Fruit fly (Drosophila melanogaster) whole organism, pupa: ENCODE results near the gene Spase25.

Experiments used
- CG10348 ChIP-seq: fragments of 200-800 bp; sonication (Bioruptor generic); IDR thresholded peaks from 2 replicates; pipeline ENCODE4 v1.3.6; 2022; ENCODE audit warnings: missing biosample characterization, missing genetic modification characterization
- CG12605 ChIP-seq: fragments of 200-800 bp; sonication (Bioruptor generic); IDR thresholded peaks from 2 replicates; pipeline ENCODE4 v1.3.6; 2022; ENCODE audit warnings: missing biosample characterization, missing genetic modification characterization
- CG13204 ChIP-seq: fragments of 200-800 bp; sonication (Bioruptor generic); optimal IDR thresholded peaks from 2 replicates; lab custom pipeline; 2018; ENCODE audit warnings: missing biosample characterization, mild to moderate bottlenecking, missing genetic modification characterization, moderate library complexity
- CG14655 ChIP-seq: fragments of 200-800 bp; sonication (Bioruptor generic); optimal IDR thresholded peaks from 3 replicates; lab custom pipeline; 2017; ENCODE audit warnings: mild to moderate bottlenecking, missing biosample characterization, missing genetic modification reagents, missing genetic modification characterization
- CG15710 ChIP-seq: fragments of 200-800 bp; sonication (Bioruptor generic); optimal IDR thresholded peaks from 2 replicates; lab custom pipeline; 2018; ENCODE audit warnings: missing biosample characterization, mild to moderate bottlenecking, missing genetic modification characterization, moderate library complexity
- CG17806 ChIP-seq: fragments of 200-800 bp; sonication (Bioruptor generic); optimal IDR thresholded peaks from 2 replicates; lab custom pipeline; 2018; ENCODE audit warnings: missing biosample characterization, mild to moderate bottlenecking, missing genetic modification characterization, moderate library complexity
- CG32121 ChIP-seq: fragments of 200-800 bp; sonication (Bioruptor generic); IDR thresholded peaks from 2 replicates; pipeline ENCODE4 v1.3.6; 2022; ENCODE audit warnings: missing biosample characterization, missing genetic modification characterization
- CG34367 ChIP-seq: fragments of 200-800 bp; sonication (Bioruptor generic); optimal IDR thresholded peaks from 2 replicates; lab custom pipeline; 2018; ENCODE audit warnings: missing biosample characterization, mild to moderate bottlenecking, missing genetic modification characterization
- CG4496 ChIP-seq: fragments of 200-800 bp; sonication (Bioruptor generic); IDR thresholded peaks from 3 replicates; pipeline ENCODE4 v1.3.6; 2022; ENCODE audit warnings: missing biosample characterization, missing genetic modification characterization
- CG8159 ChIP-seq: fragments of 200-800 bp; sonication (Bioruptor generic); optimal IDR thresholded peaks from 3 replicates; lab custom pipeline; 2018; ENCODE audit warnings: missing biosample characterization, mild to moderate bottlenecking, missing genetic modification characterization, moderate library complexity
- CG8301 ChIP-seq: fragments of 200-800 bp; sonication (Bioruptor generic); optimal IDR thresholded peaks from 2 replicates; lab custom pipeline; 2018; ENCODE audit warnings: missing biosample characterization, mild to moderate bottlenecking, missing genetic modification characterization
- CG9948 ChIP-seq: fragments of 200-800 bp; sonication (Bioruptor generic); optimal IDR thresholded peaks from 2 replicates; lab custom pipeline; 2018; ENCODE audit warnings: missing biosample characterization, mild to moderate bottlenecking, missing genetic modification characterization, moderate library complexity
- D1 ChIP-seq: fragments of 200-800 bp; sonication (Bioruptor generic); optimal IDR thresholded peaks from 2 replicates; lab custom pipeline; 2018; ENCODE audit warnings: missing biosample characterization, mild to moderate bottlenecking, missing genetic modification characterization, moderate library complexity
- EcR ChIP-seq: fragments of 200-800 bp; sonication (Bioruptor generic); optimal IDR thresholded peaks from 3 replicates; lab custom pipeline; 2019; ENCODE audit warnings: missing biosample characterization, missing genetic modification characterization, mild to moderate bottlenecking, moderate library complexity, missing genetic modification reagents
- Ets98B ChIP-seq: fragments of 200-800 bp; sonication (Bioruptor generic); IDR thresholded peaks from 2 replicates; pipeline ENCODE4 v1.3.6; 2022; ENCODE audit warnings: missing biosample characterization, missing genetic modification characterization
- Pif1A ChIP-seq: fragments of 200-800 bp; sonication (Bioruptor generic); optimal IDR thresholded peaks from 3 replicates; lab custom pipeline; 2016; ENCODE audit warnings: missing biosample characterization, missing genetic modification characterization
- Pif1B ChIP-seq: fragments of 200-800 bp; sonication (Bioruptor generic); optimal IDR thresholded peaks from 3 replicates; lab custom pipeline; 2016; ENCODE audit warnings: missing biosample characterization, missing genetic modification characterization
- Snoo ChIP-seq: fragments of 200-800 bp; sonication (Bioruptor generic); optimal IDR thresholded peaks from 3 replicates; lab custom pipeline; 2017; ENCODE audit warnings: missing biosample characterization, mild to moderate bottlenecking, missing genetic modification characterization, inconsistent platforms
- fd96Ca ChIP-seq: fragments of 200-800 bp; sonication (Bioruptor generic); IDR thresholded peaks from 3 replicates; pipeline ENCODE4 v1.3.6; 2022; ENCODE audit warnings: missing biosample characterization, missing genetic modification characterization
- gl ChIP-seq: fragments of 200-800 bp; sonication (Bioruptor generic); optimal IDR thresholded peaks from 2 replicates; lab custom pipeline; 2018; ENCODE audit warnings: missing biosample characterization, mild to moderate bottlenecking, missing genetic modification characterization
- rn ChIP-seq: fragments of 200-800 bp; sonication (Bioruptor generic); IDR thresholded peaks from 2 replicates; pipeline ENCODE4 v1.3.6; 2022; ENCODE audit warnings: missing biosample characterization, missing genetic modification characterization

The Spase25 gene

dm6 chrX:11523921-11524320 is 38.9 kb downstream of the Spase25 start:
- TF ChIP-seq CG32121 (GFP tag; lab: Robert Waterston, UW) (no peak), CG13204 (GFP tag; lab: Kevin White, UChicago) (no peak), CG17806 (tag; lab: Kevin White, UChicago) (no peak), EcR (GFP tag; lab: Kevin White, UChicago) (no peak), CG34367 (tag; lab: Kevin White, UChicago) (no peak), gl (no peak), CG14655 (GFP tag; lab: Kevin White, UChicago) (no peak), Pif1B (GFP tag; lab: Kevin White, UChicago) (no peak), D1 (tag; lab: Kevin White, UChicago) (no peak), CG8301 (tag; lab: Kevin White, UChicago) (no peak), Ets98B (GFP tag; lab: Robert Waterston, UW) (no peak), CG8159 (tag; lab: Kevin White, UChicago) (no peak), CG4496 (GFP tag; lab: Robert Waterston, UW) (no peak), fd96Ca (GFP tag; lab: Robert Waterston, UW) (no peak)

- no peak for TF ChIP-seq CG15710 (tag; lab: Kevin White, UChicago)
- TF ChIP-seq D1 (tag; lab: Kevin White, UChicago) = no peak
- no peak for TF ChIP-seq Ets98B (GFP tag; lab: Robert Waterston, UW)
- TF ChIP-seq EcR (GFP tag; lab: Kevin White, UChicago) = peak; percentile 11
- TF ChIP-seq, all 21 proteins: peak for 1
These were observed 42.1 kb downstream of the Spase25 start for dm6 chrX:11527088-11527635.

- TF ChIP-seq CG10348 (GFP tag; lab: Robert Waterston, UW) (no peak), CG17806 (tag; lab: Kevin White, UChicago) (peak; percentile 67), CG8159 (tag; lab: Kevin White, UChicago) (peak; percentile 80), CG15710 (tag; lab: Kevin White, UChicago) (peak; percentile 83), CG12605 (peak; percentile 61), CG8301 (tag; lab: Kevin White, UChicago) (peak; percentile 55), Pif1A (GFP tag; lab: Kevin White, UChicago) (peak; percentile 61), D1 (tag; lab: Kevin White, UChicago) (no peak), CG9948 (tag; lab: Kevin White, UChicago) (peak; percentile 74), CG4496 (GFP tag; lab: Robert Waterston, UW) (peak; percentile 77), CG14655 (GFP tag; lab: Kevin White, UChicago) (peak; percentile 77), EcR (GFP tag; lab: Kevin White, UChicago) (no peak), Snoo (tag; lab: Kevin White, UChicago) (peak; percentile 36), rn (GFP tag; lab: Robert Waterston, UW) (no peak), fd96Ca (GFP tag; lab: Robert Waterston, UW) (peak; percentile 72), CG32121 (GFP tag; lab: Robert Waterston, UW) (peak; percentile 58; the same call in 1 of the 2 replicates), Pif1B (GFP tag; lab: Kevin White, UChicago) (peak; percentile 46), gl (peak; percentile 32), CG34367 (tag; lab: Kevin White, UChicago) (peak; percentile 65), Ets98B (GFP tag; lab: Robert Waterston, UW) (peak; percentile 68), CG13204 (GFP tag; lab: Kevin White, UChicago) (peak; percentile 51)
These were observed 43.1 kb downstream of the Spase25 start for dm6 chrX:11528026-11528702.

dm6 chrX:11531245-11531644 is 46.2 kb downstream of the Spase25 start:
- TF ChIP-seq fd96Ca (GFP tag; lab: Robert Waterston, UW) (peak; percentile 80), CG15710 (tag; lab: Kevin White, UChicago) (no peak), rn (GFP tag; lab: Robert Waterston, UW) (no peak), D1 (tag; lab: Kevin White, UChicago) (no peak), CG13204 (GFP tag; lab: Kevin White, UChicago) (no peak), CG10348 (GFP tag; lab: Robert Waterston, UW) (no peak), CG32121 (GFP tag; lab: Robert Waterston, UW) (peak; percentile 66), EcR (GFP tag; lab: Kevin White, UChicago) (no peak), CG4496 (GFP tag; lab: Robert Waterston, UW) (peak; percentile 79), CG9948 (tag; lab: Kevin White, UChicago) (no peak), Ets98B (GFP tag; lab: Robert Waterston, UW) (peak; percentile 79), CG12605 (peak; percentile 53; the same call in 1 of the 2 replicates), Pif1B (GFP tag; lab: Kevin White, UChicago) (no peak), gl (no peak), CG8159 (tag; lab: Kevin White, UChicago) (no peak), Snoo (tag; lab: Kevin White, UChicago) (no peak), CG14655 (GFP tag; lab: Kevin White, UChicago) (peak; percentile 60), Pif1A (GFP tag; lab: Kevin White, UChicago) (no peak), CG17806 (tag; lab: Kevin White, UChicago) (no peak), CG34367 (tag; lab: Kevin White, UChicago) (no peak), CG8301 (tag; lab: Kevin White, UChicago) (peak; percentile 47)
- TF ChIP-seq, all 21 proteins: peak for 7
